Fruit fly (Drosophila melanogaster): Measurements from ENCODE around the gene CG13038.

CG13038 gene

dm6 chr3L:16286258-16286657 lies 41.4 kb downstream of the CG13038 start (continued):
- peak; percentile 3 for TF ChIP-seq cyc (GFP tag; optimal IDR thresholded peaks at IDR 0.05)
- TF ChIP-seq CG6792 (GFP tag; optimal IDR thresholded peaks at IDR 0.05): peak; percentile 64
- TF ChIP-seq eg (GFP tag; IDR thresholded peaks at IDR 0.05): no peak
- no peak for TF ChIP-seq CG15336 (GFP tag; IDR thresholded peaks at IDR 0.05)
- TF ChIP-seq lz (GFP tag; optimal IDR thresholded peaks at IDR 0.05): peak; percentile 24
- peak; percentile 9 for TF ChIP-seq CG32006 (GFP tag; optimal IDR thresholded peaks at IDR 0.05)
- TF ChIP-seq Sox15 (GFP tag; optimal IDR thresholded peaks at IDR 0.05): peak; percentile 39
- TF ChIP-seq dac (GFP tag; optimal IDR thresholded peaks at IDR 0.05): no peak

- no peak for TF ChIP-seq topi (GFP tag; optimal IDR thresholded peaks at IDR 0.05)
- TF ChIP-seq Lpt (GFP tag; optimal IDR thresholded peaks at IDR 0.05): no peak
- TF ChIP-seq Ets96B (tag; optimal IDR thresholded peaks at IDR 0.05): peak; percentile 37
- TF ChIP-seq dac (GFP tag; optimal IDR thresholded peaks at IDR 0.05): no peak
- no peak for TF ChIP-seq esn (GFP tag; optimal IDR thresholded peaks at IDR 0.05)
- no peak for TF ChIP-seq CG3919 (GFP tag; optimal IDR thresholded peaks at IDR 0.05)
- TF ChIP-seq cyc (GFP tag; optimal IDR thresholded peaks at IDR 0.05): no peak
- TF ChIP-seq Smox (GFP tag; optimal IDR thresholded peaks at IDR 0.05): no peak
- no peak for TF ChIP-seq CG7368 (GFP tag; optimal IDR thresholded peaks at IDR 0.05)
- TF ChIP-seq acj6 (GFP tag; optimal IDR thresholded peaks at IDR 0.05): peak; percentile 13
- TF ChIP-seq eg (GFP tag; IDR thresholded peaks at IDR 0.05): no peak
- no peak for TF ChIP-seq CG1621 (tag; optimal IDR thresholded peaks at IDR 0.05)
- TF ChIP-seq Hr38 (GFP tag; optimal IDR thresholded peaks at IDR 0.05): no peak
- TF ChIP-seq Eip78C (GFP tag): peak; percentile 49
- no peak for TF ChIP-seq Ets21C (GFP tag; optimal IDR thresholded peaks at IDR 0.05)
- peak; percentile 13 for TF ChIP-seq CG6808 (GFP tag; optimal IDR thresholded peaks at IDR 0.05)
- peak; percentile 2 for TF ChIP-seq CG32006 (GFP tag; optimal IDR thresholded peaks at IDR 0.05)
- peak; percentile 26 for TF ChIP-seq CG10669 (GFP tag; optimal IDR thresholded peaks at IDR 0.05)
- no peak for TF ChIP-seq Sox14 (GFP tag; optimal IDR thresholded peaks at IDR 0.05)
- no peak for TF ChIP-seq Eip93F (GFP tag; optimal IDR thresholded peaks at IDR 0.05)
- peak; percentile 56 for TF ChIP-seq CG3032 (tag; optimal IDR thresholded peaks at IDR 0.05)
- TF ChIP-seq CG15336 (GFP tag; IDR thresholded peaks at IDR 0.05): 0 out of 2 replicates have a peak, but pooled peaks have one; percentile 26
- TF ChIP-seq CG10631 (GFP tag; optimal IDR thresholded peaks at IDR 0.05): peak; percentile 10
These were observed 42.3 kb downstream of the CG13038 start, which contains the start of gene CG13047 for dm6 chr3L:16285346-16285911. Gene CG13047 (minus strand): TSS chr3L:16285396.

DNA sequence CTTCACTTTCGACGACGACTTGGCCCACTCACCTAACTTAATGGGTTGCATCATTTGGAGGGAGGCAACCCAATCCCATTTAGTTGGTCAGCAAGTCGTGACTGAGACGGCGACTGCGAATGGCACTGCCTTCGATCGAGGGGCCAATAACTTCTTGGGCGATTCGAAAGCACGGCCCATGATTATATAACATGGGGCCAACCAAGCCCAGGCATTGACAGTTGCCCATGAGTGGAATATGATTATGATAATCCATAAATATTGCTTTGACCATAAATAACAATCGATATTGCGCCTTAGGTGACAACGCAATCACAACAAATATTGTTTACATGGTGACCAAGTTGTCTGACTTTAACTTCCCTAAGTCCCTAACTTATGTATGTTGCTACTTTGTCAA lies 43.9 kb downstream of the CG13038 start, which contains the start of gene CG13048:
Gene CG13048, minus strand, starts transcription at position 101 of the 400 bp plus-strand sequence.
- TF ChIP-seq Sox14 (GFP tag; optimal IDR thresholded peaks at IDR 0.05) (no peak), CG10669 (GFP tag; optimal IDR thresholded peaks at IDR 0.05) (no peak), dac (GFP tag; optimal IDR thresholded peaks at IDR 0.05) (no peak), Sox15 (GFP tag; optimal IDR thresholded peaks at IDR 0.05) (no peak), Eip78C (GFP tag) (no peak), CG3919 (GFP tag; optimal IDR thresholded peaks at IDR 0.05) (no peak), topi (GFP tag; optimal IDR thresholded peaks at IDR 0.05) (no peak), spab (GFP tag; optimal IDR thresholded peaks at IDR 0.05) (no peak), pdm3 (GFP tag; optimal IDR thresholded peaks at IDR 0.05) (no peak), Sox102F (GFP tag; optimal IDR thresholded peaks at IDR 0.05) (no peak), CG34406 (GFP tag; optimal IDR thresholded peaks at IDR 0.05) (no peak), CG1621 (tag; optimal IDR thresholded peaks at IDR 0.05) (no peak), CG15336 (GFP tag; IDR thresholded peaks at IDR 0.05) (no peak), Eip93F (GFP tag; optimal IDR thresholded peaks at IDR 0.05) (no peak), CG9139 (GFP tag; optimal IDR thresholded peaks at IDR 0.05) (no peak), Hr4 (GFP tag; optimal IDR thresholded peaks at IDR 0.05) (no peak)

DNA sequence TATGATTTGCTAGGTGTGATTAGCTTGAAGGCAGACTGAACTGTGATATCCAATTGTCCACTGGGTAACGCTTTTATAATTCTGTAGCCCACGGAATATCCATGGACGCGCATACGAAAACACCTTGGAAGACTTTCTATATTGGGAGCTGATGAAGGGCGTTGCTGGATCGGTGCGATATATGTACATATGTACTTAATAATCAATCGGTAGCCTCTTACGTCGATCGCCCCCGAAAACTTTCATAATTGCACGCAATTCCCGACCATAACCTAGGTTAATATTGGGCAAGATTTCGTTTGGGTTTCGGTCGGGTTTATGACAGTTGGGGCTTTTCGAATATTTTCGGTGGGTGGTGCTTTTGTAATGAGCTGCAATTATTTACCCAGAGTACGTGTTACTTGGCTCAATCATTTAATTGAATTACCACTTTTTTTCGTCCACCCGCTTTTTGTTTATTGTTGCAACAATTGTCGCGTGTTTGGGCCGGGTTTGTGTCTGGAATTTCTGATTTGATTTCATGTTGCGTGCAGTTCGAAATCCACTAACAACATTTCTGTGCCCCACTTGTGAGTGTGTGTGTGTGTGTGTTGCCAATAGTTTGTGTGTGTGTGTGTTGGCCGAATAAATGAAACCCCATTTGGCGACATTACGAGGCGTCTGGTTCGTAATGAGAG lies 45.7 kb downstream of the CG13038 start, which contains the start of gene CG13049:
Gene CG13049, minus strand, starts transcription at position 51 of the 677 bp plus-strand sequence.
- TF ChIP-seq ss (GFP tag; optimal IDR thresholded peaks at IDR 0.05) (peak in 1 of 2 experiments; percentile 62), CG6808 (GFP tag; optimal IDR thresholded peaks at IDR 0.05) (no peak), fkh (GFP tag; optimal IDR thresholded peaks at IDR 0.05) (no peak), Sox14 (GFP tag; optimal IDR thresholded peaks at IDR 0.05) (no peak), Ets21C (GFP tag; optimal IDR thresholded peaks at IDR 0.05) (no peak), Gug (GFP tag; IDR thresholded peaks at IDR 0.05) (no peak), CG32006 (GFP tag; optimal IDR thresholded peaks at IDR 0.05) (no peak), eg (GFP tag; IDR thresholded peaks at IDR 0.05) (no peak), CG1621 (tag; optimal IDR thresholded peaks at IDR 0.05) (no peak)

All from whole organism, prepupa.